Worm (Caenorhabditis elegans): ENCODE measurements around the gene dnj-1.

ce11 chrIV:11323666-11324065 is 24.8 kb downstream of the dnj-1 start:
- TF ChIP-seq ref-1 (GFP tag; conservative IDR thresholded peaks at IDR 0.05) = no peak
- TF ChIP-seq ztf-29 (GFP tag; IDR thresholded peaks at IDR 0.05) = no peak
- no peak for TF ChIP-seq tab-1 (GFP tag; IDR thresholded peaks at IDR 0.05)
- no peak for TF ChIP-seq med-1 (GFP tag; optimal IDR thresholded peaks at IDR 0.05; ENCODE audit: insufficient read depth)
- TF ChIP-seq flt-1 (GFP tag; IDR thresholded peaks at IDR 0.05) = no peak
- TF ChIP-seq ztf-23 (GFP tag; IDR thresholded peaks at IDR 0.05) = no peak
- TF ChIP-seq klf-2 (GFP tag; conservative IDR thresholded peaks at IDR 0.05) = no peak
- no peak for TF ChIP-seq T22C8.4 (GFP tag; IDR thresholded peaks at IDR 0.05)
- TF ChIP-seq cog-1 (tag; optimal IDR thresholded peaks at IDR 0.05) = no peak

All from whole organism, midembryonic.